Fruit fly (Drosophila melanogaster): ENCODE data around the gene Alg10.

Alg10 gene

DNA sequence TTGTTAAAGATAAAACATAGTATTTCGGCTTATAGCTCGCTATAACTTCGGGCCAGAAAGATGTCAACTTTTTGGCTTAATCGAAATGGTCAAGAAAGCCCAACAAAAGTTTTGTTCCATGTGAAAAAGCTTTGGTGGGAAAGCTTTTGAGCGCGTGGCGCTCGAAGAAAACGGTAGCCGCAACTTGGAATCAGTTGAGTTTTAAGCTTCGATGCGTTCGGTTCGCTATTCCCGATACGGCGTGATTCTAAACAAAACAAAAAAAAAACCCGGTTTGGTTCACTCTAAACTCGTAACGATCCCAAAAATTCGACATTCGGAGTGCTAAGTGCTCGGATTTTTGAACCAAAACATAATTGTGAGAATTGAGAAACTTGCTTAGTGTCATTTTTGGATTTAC is 28.9 kb upstream of the Alg10 start, which contains the start of gene IRSp53:
TSS of gene IRSp53 (plus strand) at position 204 of the 400 bp plus-strand sequence.
- no peak for TF ChIP-seq CG17801 (GFP tag; optimal IDR thresholded peaks at IDR 0.05; ENCODE audit: partially characterized antibody)

DNA sequence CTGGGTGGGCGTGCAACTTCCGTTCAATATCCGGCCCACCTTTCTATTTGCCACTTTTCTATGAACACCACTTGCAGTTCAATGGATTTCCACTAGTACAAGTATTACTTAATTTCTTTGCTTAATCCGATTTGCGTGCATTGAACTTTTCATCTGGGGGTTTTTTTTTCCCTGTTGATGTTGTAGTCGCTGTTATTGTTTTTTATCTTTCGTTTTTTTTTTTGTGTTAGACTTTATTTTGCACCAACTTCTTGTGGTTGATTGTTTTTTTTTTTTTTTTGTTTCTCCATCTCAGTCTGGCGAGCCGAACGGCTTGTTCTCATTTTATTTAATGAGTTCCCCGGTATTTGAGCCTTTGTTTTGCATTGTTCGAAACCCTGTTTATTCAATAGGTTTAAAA is 28.4 kb upstream of the Alg10 start:
- TF ChIP-seq CG17801 (GFP tag; optimal IDR thresholded peaks at IDR 0.05; ENCODE audit: partially characterized antibody) = no peak

DNA sequence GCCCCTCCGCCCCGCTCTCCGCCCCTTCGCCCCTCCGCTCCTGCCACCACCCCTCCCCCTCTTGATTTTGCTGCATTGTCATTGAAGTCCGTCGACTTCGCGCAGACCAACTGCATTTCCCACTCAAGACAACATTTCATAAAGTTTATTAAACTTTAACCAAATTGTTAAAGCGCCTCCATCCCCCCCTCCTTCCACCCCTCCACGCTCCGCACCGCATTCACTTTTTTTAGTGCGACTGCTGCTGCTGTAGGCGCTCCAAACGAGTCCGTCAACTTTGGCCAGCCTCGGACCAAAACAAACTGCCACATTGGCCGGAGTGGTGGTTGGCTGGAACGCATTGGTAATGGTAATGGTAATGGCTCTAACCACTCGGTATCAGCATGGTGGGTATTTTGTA is 25.9 kb upstream of the Alg10 start:
- TF ChIP-seq CG17801 (GFP tag; optimal IDR thresholded peaks at IDR 0.05; ENCODE audit: partially characterized antibody) = no peak

- no peak for TF ChIP-seq CG17801 (GFP tag; optimal IDR thresholded peaks at IDR 0.05; ENCODE audit: partially characterized antibody)
Observed at dm6 chr3L:11145065-11145464, 19.7 kb upstream of the Alg10 start.

dm6 chr3L:11147675-11148074 is 17.1 kb upstream of the Alg10 start:
- no peak for TF ChIP-seq CG17801 (GFP tag; optimal IDR thresholded peaks at IDR 0.05; ENCODE audit: partially characterized antibody)

DNA sequence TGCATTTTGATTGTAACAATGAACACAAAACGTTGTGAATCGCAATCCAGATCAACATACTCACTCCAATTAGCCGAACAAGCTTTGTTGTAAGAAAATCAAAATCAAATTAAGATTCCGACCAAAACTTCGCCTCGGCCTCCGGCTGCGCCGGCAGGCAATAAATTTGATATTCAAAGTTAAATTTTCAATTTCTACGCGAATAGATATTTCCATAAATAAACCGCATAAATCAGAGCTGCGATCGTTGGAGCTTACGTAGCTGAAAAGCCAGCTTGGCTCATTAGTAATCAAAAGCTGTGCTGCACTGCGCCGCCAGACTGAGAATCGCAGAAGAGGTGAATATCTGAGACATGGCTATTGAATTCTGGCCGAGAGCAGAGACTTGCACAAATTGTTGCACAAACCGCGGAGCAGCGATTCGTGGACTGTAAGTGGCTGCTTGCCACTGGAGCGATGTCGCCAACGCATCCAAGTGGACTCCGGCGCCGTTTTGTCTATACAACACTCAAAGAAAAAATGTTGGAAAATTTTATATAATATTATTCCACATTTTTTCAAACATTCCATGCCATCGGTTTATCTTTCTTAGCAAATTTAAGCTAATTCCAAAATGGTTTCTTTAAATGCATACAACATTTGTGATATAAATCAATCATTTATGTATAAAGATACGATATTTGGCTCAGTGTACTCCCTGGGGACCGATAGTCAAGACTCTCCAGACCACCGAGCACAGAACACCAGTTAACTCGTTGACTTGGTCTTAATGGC is 16.1 kb upstream of the Alg10 start:
- no peak for TF ChIP-seq CG17801 (GFP tag; optimal IDR thresholded peaks at IDR 0.05; ENCODE audit: partially characterized antibody)

DNA sequence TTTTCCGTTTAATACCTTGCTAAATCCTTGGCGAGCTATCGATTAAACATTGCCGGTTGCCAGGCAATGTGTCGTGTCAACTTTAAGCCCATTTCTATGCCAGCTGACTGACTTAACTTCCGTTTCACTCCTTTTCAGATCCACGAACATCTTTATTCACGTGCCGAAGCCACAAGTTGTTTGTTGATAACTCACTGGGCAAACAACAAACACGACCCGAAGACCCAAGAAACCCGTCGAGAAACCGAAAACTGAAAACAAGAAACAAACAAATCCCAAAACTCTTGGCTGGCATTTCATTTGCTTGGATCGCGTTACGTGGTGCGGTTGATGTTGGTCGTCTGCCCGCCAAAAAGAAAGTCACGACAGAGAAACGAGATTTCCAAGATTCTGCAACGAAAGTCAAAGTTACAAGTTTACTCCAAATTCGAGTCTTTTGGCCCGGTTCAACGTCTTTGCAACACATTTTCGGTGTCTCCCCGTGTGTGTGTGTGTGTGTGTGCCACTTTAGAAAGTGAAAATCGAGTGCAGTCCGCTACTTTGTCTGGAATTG is 14.0 kb upstream of the Alg10 start, which contains the start of gene CG6216:
TSS of gene CG6216 (minus strand) at position 51 of the 553 bp plus-strand sequence.
- TF ChIP-seq CG17801 (GFP tag; optimal IDR thresholded peaks at IDR 0.05; ENCODE audit: partially characterized antibody) = no peak

DNA sequence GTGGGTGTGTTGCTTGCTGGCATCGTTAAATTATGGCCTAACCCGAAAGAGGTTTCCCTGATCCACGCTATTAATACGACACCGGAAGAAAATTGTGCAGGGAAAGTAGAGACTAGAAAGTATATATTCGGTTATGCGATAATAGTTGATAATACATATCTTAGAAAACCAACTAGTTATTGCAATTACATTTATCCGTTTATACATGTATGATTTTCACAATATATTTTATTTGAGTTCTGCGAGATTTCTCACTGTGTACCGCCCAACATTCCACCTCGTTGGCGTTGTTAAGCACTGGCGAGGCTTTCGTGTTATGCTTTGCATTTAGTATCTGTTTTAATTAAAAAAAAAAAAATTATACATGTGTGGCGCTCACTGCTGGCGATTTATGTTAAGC is 9.4 kb upstream of the Alg10 start:
- no peak for TF ChIP-seq CG17801 (GFP tag; optimal IDR thresholded peaks at IDR 0.05; ENCODE audit: partially characterized antibody)

dm6 chr3L:11169299-11170181 is 4.8 kb downstream of the Alg10 start, which contains the start of the genes wls and Adck5:
TSS of gene wls (minus strand) at chr3L:11169625.
TSS of gene Adck5 (plus strand) at chr3L:11169817.
- peak; percentile 75 for TF ChIP-seq CG17801 (GFP tag; optimal IDR thresholded peaks at IDR 0.05; ENCODE audit: partially characterized antibody)

dm6 chr3L:11173049-11173564 is 8.3 kb downstream of the Alg10 start, which contains the start of gene CG14142:
TSS of gene CG14142 (plus strand) at chr3L:11173514.
- TF ChIP-seq CG17801 (GFP tag; optimal IDR thresholded peaks at IDR 0.05; ENCODE audit: partially characterized antibody) = no peak

DNA sequence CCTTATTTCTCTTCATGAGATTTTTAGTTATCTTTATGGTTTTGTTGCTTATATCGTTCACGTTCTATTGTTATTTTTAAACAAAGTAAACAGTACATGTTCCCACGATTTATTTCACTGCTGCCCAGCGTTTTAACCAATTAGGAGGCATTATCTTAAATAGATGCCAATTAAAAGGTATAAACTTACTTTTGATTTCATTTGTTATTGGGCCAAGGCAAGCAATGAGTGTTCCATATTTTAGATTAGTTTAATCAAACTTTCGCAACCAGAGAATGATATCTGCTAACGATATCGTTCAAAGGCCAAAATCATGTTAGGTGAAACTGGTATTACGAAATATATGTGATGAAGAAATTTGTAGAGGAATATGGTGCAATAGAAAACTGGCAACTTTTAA is 18.2 kb downstream of the Alg10 start:
- no peak for TF ChIP-seq CG17801 (GFP tag; optimal IDR thresholded peaks at IDR 0.05; ENCODE audit: partially characterized antibody)

DNA sequence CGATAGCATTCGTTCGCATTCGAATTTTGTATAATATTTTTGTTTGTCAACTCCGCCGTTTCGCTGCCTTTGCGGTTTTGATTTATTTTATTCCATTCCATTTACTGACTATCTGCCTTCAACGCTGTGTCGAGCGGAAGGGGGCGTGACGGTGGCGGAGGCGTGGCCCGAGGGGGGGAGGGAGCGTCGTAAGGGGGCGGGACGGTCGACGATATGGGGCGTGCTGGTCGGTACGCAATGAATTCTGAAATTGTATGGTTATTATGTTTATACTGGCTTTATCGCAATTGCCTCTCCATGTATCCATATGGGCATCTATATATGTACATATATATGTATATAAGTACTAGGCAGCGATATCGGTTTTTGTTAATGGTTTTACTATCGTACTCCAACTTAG is 19.2 kb downstream of the Alg10 start:
- no peak for TF ChIP-seq CG17801 (GFP tag; optimal IDR thresholded peaks at IDR 0.05; ENCODE audit: partially characterized antibody)

- no peak for TF ChIP-seq CG17801 (GFP tag; optimal IDR thresholded peaks at IDR 0.05; ENCODE audit: partially characterized antibody)
Observed at dm6 chr3L:11186768-11187167, 22.0 kb downstream of the Alg10 start.

DNA sequence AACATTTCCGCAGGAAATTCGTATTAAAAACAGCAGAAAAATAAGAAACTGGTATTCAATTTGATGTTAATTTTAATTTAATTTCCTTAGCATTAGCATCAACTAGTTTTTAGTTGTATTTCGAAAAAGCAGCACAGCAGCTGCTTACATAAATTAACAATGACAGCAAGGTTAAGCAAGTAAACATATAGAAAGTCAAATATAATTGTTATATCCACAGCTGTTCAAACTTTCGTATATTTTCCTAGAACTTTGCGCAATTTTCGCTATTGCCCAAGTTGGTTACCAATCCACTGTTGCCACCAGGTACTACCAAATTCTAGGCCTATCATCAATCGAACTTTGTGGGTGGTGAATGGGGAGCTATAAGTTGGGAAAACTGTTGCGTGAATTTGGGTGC is 25.3 kb downstream of the Alg10 start:
- no peak for TF ChIP-seq CG17801 (GFP tag; optimal IDR thresholded peaks at IDR 0.05; ENCODE audit: partially characterized antibody)

DNA sequence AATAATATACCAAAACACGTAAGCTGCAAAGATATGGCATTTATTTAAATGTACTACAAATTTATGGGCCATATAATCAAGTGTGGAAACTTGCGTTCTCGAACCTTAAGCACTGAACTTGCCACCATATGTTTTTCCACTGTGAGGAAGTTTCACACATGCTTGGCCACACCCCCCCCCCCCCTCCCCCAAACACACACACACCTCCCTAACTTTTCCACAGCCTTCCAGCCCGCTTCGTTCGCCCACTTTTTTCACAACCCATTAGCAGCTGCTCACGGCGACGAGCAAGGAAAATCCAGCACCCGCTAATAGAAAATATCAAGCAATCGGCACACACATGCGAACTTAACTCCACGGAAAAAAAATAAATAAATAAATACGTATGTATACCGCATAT is 30.5 kb downstream of the Alg10 start:
- no peak for TF ChIP-seq CG17801 (GFP tag; optimal IDR thresholded peaks at IDR 0.05; ENCODE audit: partially characterized antibody)

Measured in ovary, adult (tissue).